Fruit fly (Drosophila melanogaster): ENCODE data around the gene CG14324.

CG14324 gene

dm6 chr3R:17604880-17605667, 13.5 kb downstream of the CG14324 start (continued):
- no peak for TF ChIP-seq Dip3 (GFP tag; optimal IDR thresholded peaks at IDR 0.05)
- no peak for TF ChIP-seq CG12236 (GFP tag; optimal IDR thresholded peaks at IDR 0.05)
- no peak for TF ChIP-seq CrebB (tag; optimal IDR thresholded peaks at IDR 0.05)
- TF ChIP-seq CG7556 (GFP tag; optimal IDR thresholded peaks at IDR 0.05), result peak; percentile 49
- no peak for TF ChIP-seq Six4 (GFP tag; optimal IDR thresholded peaks at IDR 0.05)
- no peak for TF ChIP-seq Hr78 (GFP tag; optimal IDR thresholded peaks at IDR 0.05)
- TF ChIP-seq Bgb (GFP tag; IDR thresholded peaks at IDR 0.05; ENCODE audit: partially characterized antibody), result no peak
- TF ChIP-seq crol (GFP tag; IDR thresholded peaks at IDR 0.05), result peak; percentile 48
- TF ChIP-seq br (optimal IDR thresholded peaks at IDR 0.05), result no peak
- no peak for TF ChIP-seq luna (GFP tag; optimal IDR thresholded peaks at IDR 0.05)
- no peak for TF ChIP-seq disco-r (GFP tag; optimal IDR thresholded peaks at IDR 0.05)
- TF ChIP-seq CG1529 (GFP tag; optimal IDR thresholded peaks at IDR 0.05), result no peak
- TF ChIP-seq Doc2 (GFP tag; IDR thresholded peaks at IDR 0.05), result no peak
- TF ChIP-seq sima (GFP tag; optimal IDR thresholded peaks at IDR 0.05), result no peak
- no peak for TF ChIP-seq Ets97D (GFP tag; optimal IDR thresholded peaks at IDR 0.05)
- no peak for TF ChIP-seq vvl (GFP tag; IDR thresholded peaks at IDR 0.05)
- no peak for TF ChIP-seq ssp (GFP tag; IDR thresholded peaks at IDR 0.05)
- no peak for TF ChIP-seq sug (tag; optimal IDR thresholded peaks at IDR 0.05)
- TF ChIP-seq Hmr (GFP tag; optimal IDR thresholded peaks at IDR 0.05), result peak; percentile 50
- TF ChIP-seq CG17612 (GFP tag; IDR thresholded peaks at IDR 0.05), result no peak
- no peak for TF ChIP-seq CG12219 (GFP tag; optimal IDR thresholded peaks at IDR 0.05)
- 0 out of 2 replicates have a peak, but pooled peaks have one; percentile 36 for TF ChIP-seq bbx (GFP tag; IDR thresholded peaks at IDR 0.05; ENCODE audit: partially characterized antibody)
- TF ChIP-seq CG13123 (GFP tag; optimal IDR thresholded peaks at IDR 0.05), result no peak
- TF ChIP-seq gt (GFP tag; IDR thresholded peaks at IDR 0.05), result no peak
- TF ChIP-seq dan (GFP tag; IDR thresholded peaks at IDR 0.05), result no peak
- no peak for TF ChIP-seq CG8765 (GFP tag; IDR thresholded peaks at IDR 0.05)
- no peak for TF ChIP-seq Hmx (GFP tag; optimal IDR thresholded peaks at IDR 0.05)
- no peak; the same call in 1 of the 2 replicates for TF ChIP-seq Xrp1 (GFP tag; IDR thresholded peaks at IDR 0.05)
- TF ChIP-seq CG6689 (GFP tag; IDR thresholded peaks at IDR 0.05), result no peak
- TF ChIP-seq Ets65A (GFP tag), result no peak
- TF ChIP-seq ftz-f1 (GFP tag; optimal IDR thresholded peaks at IDR 0.05), result no peak
- TF ChIP-seq CG3838 (GFP tag; optimal IDR thresholded peaks at IDR 0.05), result no peak
- no peak for TF ChIP-seq Doc3 (GFP tag; IDR thresholded peaks at IDR 0.05; ENCODE audit: partially characterized antibody)
- TF ChIP-seq Vsx1 (GFP tag; optimal IDR thresholded peaks at IDR 0.05), result no peak
- TF ChIP-seq trh (GFP tag; optimal IDR thresholded peaks at IDR 0.05), result no peak
- no peak for TF ChIP-seq psq (GFP tag; optimal IDR thresholded peaks at IDR 0.05)
- TF ChIP-seq CG7963 (GFP tag; IDR thresholded peaks at IDR 0.05; ENCODE audit: partially characterized antibody), result no peak
- TF ChIP-seq Ptx1 (GFP tag; IDR thresholded peaks at IDR 0.05), result no peak
- TF ChIP-seq kah (GFP tag; optimal IDR thresholded peaks at IDR 0.05), result peak; percentile 73
- no peak for TF ChIP-seq az2 (GFP tag; optimal IDR thresholded peaks at IDR 0.05)
- TF ChIP-seq CG8290 (GFP tag; optimal IDR thresholded peaks at IDR 0.05), result no peak
- no peak for TF ChIP-seq CG8290 (tag; optimal IDR thresholded peaks at IDR 0.05)
- TF ChIP-seq fd96Cb (tag; optimal IDR thresholded peaks at IDR 0.05), result no peak
- TF ChIP-seq peb (GFP tag; IDR thresholded peaks at IDR 0.05), result no peak
- TF ChIP-seq gcm (GFP tag; optimal IDR thresholded peaks at IDR 0.05), result no peak
- TF ChIP-seq YL-1 (GFP tag; optimal IDR thresholded peaks at IDR 0.05), result no peak
- no peak for TF ChIP-seq CG33557 (GFP tag; optimal IDR thresholded peaks at IDR 0.05)
- no peak for TF ChIP-seq CG5953 (GFP tag; IDR thresholded peaks at IDR 0.05)
- TF ChIP-seq CG34422 (GFP tag; IDR thresholded peaks at IDR 0.05), result no peak
- no peak for TF ChIP-seq ranshi (GFP tag; IDR thresholded peaks at IDR 0.05)
- TF ChIP-seq ems (GFP tag; optimal IDR thresholded peaks at IDR 0.05), result no peak
- TF ChIP-seq CG10959 (GFP tag; IDR thresholded peaks at IDR 0.05), result no peak

All from whole organism, embryonic.